Fruit fly (Drosophila melanogaster) whole organism, wandering third instar larva: ENCODE data around the gene CG42450.

Experiments used
- CG9705 ChIP-seq: fragments of 200-800 bp; sonication (Bioruptor generic); optimal IDR thresholded peaks from 2 replicates; lab custom pipeline; 2018; ENCODE audit warnings: missing biosample characterization, mild to moderate bottlenecking, missing genetic modification characterization
- Dfd ChIP-seq: fragments of >200 bp; optimal IDR thresholded peaks from 2 replicates; lab custom pipeline; 2017; ENCODE audit warnings: missing biosample characterization, missing genetic modification characterization
- Dif ChIP-seq: fragments of 200-275, 200-300 bp; sonication (Bioruptor generic); optimal IDR thresholded peaks from 2 replicates; lab custom pipeline; 2018; ENCODE audit warnings: missing biosample characterization, missing genetic modification characterization; ENCODE audit not compliant: partially characterized antibody
- HLH106 ChIP-seq: fragments of 200-800 bp; optimal IDR thresholded peaks from 3 replicates; lab custom pipeline; 2019; ENCODE audit warnings: missing biosample characterization, mild to moderate bottlenecking, missing genetic modification characterization, moderate library complexity
- ey ChIP-seq: fragments of 200-800 bp; sonication (Bioruptor generic); optimal IDR thresholded peaks from 2 replicates; lab custom pipeline; 2016; ENCODE audit warnings: missing biosample characterization, missing genetic modification characterization
- lola ChIP-seq: fragments of >200 bp; optimal IDR thresholded peaks from 2 replicates; lab custom pipeline; 2017; ENCODE audit warnings: missing biosample characterization, missing genetic modification characterization
- rgr ChIP-seq: fragments of 200-800 bp; sonication (Bioruptor generic); optimal IDR thresholded peaks from 3 replicates; lab custom pipeline; 2016; ENCODE audit warnings: missing biosample characterization, mild to moderate bottlenecking, missing genetic modification characterization
- sage ChIP-seq: fragments of 200-800 bp; sonication (Bioruptor generic); optimal IDR thresholded peaks from 2 replicates; lab custom pipeline; 2016; ENCODE audit warnings: missing biosample characterization, mild to moderate bottlenecking, missing genetic modification characterization
- sv ChIP-seq: fragments of 200-800 bp; sonication (Bioruptor generic); optimal IDR thresholded peaks from 3 replicates; lab custom pipeline; 2016; ENCODE audit warnings: missing biosample characterization, missing genetic modification characterization

DNA sequence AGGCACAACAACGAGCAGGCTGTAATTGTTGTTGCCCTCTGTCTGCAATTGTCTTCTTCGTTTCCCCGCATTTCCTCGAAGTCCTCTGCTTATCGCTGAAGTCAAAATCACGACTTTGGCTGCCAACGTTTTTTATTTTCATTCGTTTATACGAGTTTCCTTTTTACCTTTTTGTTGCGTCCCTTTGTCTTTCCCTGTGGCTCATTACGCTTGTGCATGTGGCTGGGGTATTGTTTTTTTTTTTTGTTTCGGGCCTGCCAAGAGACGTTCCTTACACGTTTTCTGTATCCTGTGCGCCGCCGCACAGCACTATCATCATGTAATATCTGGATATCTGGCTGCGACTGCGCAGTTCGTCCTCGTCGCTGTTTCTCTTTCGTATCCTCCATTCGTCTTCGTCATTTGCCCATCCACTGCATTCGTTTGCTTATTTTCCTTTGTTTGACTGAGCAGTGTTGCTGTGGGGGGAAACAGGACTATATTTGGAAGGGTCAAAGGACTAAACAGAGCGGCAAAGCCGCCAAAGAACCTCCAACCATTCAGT is 53.3 kb downstream of the CG42450 start:
- TF ChIP-seq sage (no peak), sv (GFP tag; lab: Kevin White, UChicago) (no peak), CG9705 (no peak), Dif (GFP tag; lab: Kevin White, UChicago) (no peak), ey (GFP tag; lab: Kevin White, UChicago) (no peak), HLH106 (tag; lab: Kevin White, UChicago) (no peak), rgr (GFP tag; lab: Kevin White, UChicago) (no peak), Dfd (GFP tag; lab: Kevin White, UChicago) (no peak), lola (GFP tag; lab: Kevin White, UChicago) (no peak)
